Fruit fly (Drosophila melanogaster): ENCODE data around the gene CG4297.
A peak's percentile ranks its signal among the peaks of the same experiment; 100 is the strongest.

CG4297 gene

dm6 chr2L:414593-415399 lies 57.2 kb downstream of the CG4297 start, which contains the start of the genes AP-2alpha and ebi (continued):
- TF ChIP-seq Hr4 (GFP tag; optimal IDR thresholded peaks at IDR 0.05) = peak; percentile 88
- TF ChIP-seq Lpt (GFP tag; optimal IDR thresholded peaks at IDR 0.05) = peak; percentile 72
- TF ChIP-seq CG10631 (GFP tag; optimal IDR thresholded peaks at IDR 0.05) = peak; percentile 88
- peak; percentile 83 for TF ChIP-seq CG8119 (GFP tag; IDR thresholded peaks at IDR 0.05)
- peak; percentile 58; the same call in 1 of the 2 replicates for TF ChIP-seq CG11294 (GFP tag; IDR thresholded peaks at IDR 0.05)
- peak; percentile 94 for TF ChIP-seq lz (GFP tag; optimal IDR thresholded peaks at IDR 0.05)
- peak; percentile 88 for TF ChIP-seq Met (GFP tag; optimal IDR thresholded peaks at IDR 0.05)
- TF ChIP-seq CG3919 (GFP tag; optimal IDR thresholded peaks at IDR 0.05) = peak; percentile 82
- TF ChIP-seq CG16779 (tag; optimal IDR thresholded peaks at IDR 0.05) = no peak
- no peak for TF ChIP-seq CG4318 (GFP tag; optimal IDR thresholded peaks at IDR 0.05)
- TF ChIP-seq Blimp-1 (GFP tag; optimal IDR thresholded peaks at IDR 0.05) = peak; percentile 38
- peak; percentile 67 for TF ChIP-seq CG7368 (GFP tag; optimal IDR thresholded peaks at IDR 0.05)
- peak; percentile 77 for TF ChIP-seq CG6808 (GFP tag; optimal IDR thresholded peaks at IDR 0.05)
- peak; percentile 64 for TF ChIP-seq Gug (GFP tag; IDR thresholded peaks at IDR 0.05)
- TF ChIP-seq spab (GFP tag; optimal IDR thresholded peaks at IDR 0.05) = peak; percentile 48
- peak; percentile 89 for TF ChIP-seq Eip75B (GFP tag; optimal IDR thresholded peaks at IDR 0.05)
- TF ChIP-seq CG8319 (GFP tag; optimal IDR thresholded peaks at IDR 0.05) = peak; percentile 71
- peak; percentile 94 for TF ChIP-seq cyc (GFP tag; optimal IDR thresholded peaks at IDR 0.05)
- TF ChIP-seq Ets96B (tag; optimal IDR thresholded peaks at IDR 0.05) = peak; percentile 72
- TF ChIP-seq dac (GFP tag; optimal IDR thresholded peaks at IDR 0.05) = peak; percentile 86
- TF ChIP-seq Sox15 (GFP tag; optimal IDR thresholded peaks at IDR 0.05) = peak; percentile 92
- peak; percentile 85 for TF ChIP-seq acj6 (GFP tag; optimal IDR thresholded peaks at IDR 0.05)
- TF ChIP-seq svp (GFP tag) = peak; percentile 96
- peak; percentile 4 for TF ChIP-seq CG6854 (GFP tag; optimal IDR thresholded peaks at IDR 0.05)
- peak; percentile 78 for TF ChIP-seq CG8632 (GFP tag; optimal IDR thresholded peaks at IDR 0.05)
- TF ChIP-seq Smox (GFP tag; optimal IDR thresholded peaks at IDR 0.05) = no peak
- TF ChIP-seq OdsH (GFP tag; optimal IDR thresholded peaks at IDR 0.05) = peak; percentile 91
- peak; percentile 62 for TF ChIP-seq CG11762 (GFP tag; optimal IDR thresholded peaks at IDR 0.05; ENCODE audit: insufficient read depth)
- TF ChIP-seq CG15336 (GFP tag; IDR thresholded peaks at IDR 0.05) = peak; percentile 77

- TF ChIP-seq Smox (GFP tag; optimal IDR thresholded peaks at IDR 0.05) (no peak), CG6163 (GFP tag; IDR thresholded peaks at IDR 0.05) (0 out of 3 replicates have a peak, but pooled peaks have one; percentile 5), svp (GFP tag) (peak; percentile 94)
These were observed 58.1 kb downstream of the CG4297 start for dm6 chr2L:413894-414293.

dm6 chr2L:412931-413330 lies 59.1 kb downstream of the CG4297 start:
- TF ChIP-seq CG32006 (GFP tag; optimal IDR thresholded peaks at IDR 0.05) (no peak), CG3032 (tag; optimal IDR thresholded peaks at IDR 0.05) (peak; percentile 42), CG8119 (GFP tag; IDR thresholded peaks at IDR 0.05) (peak; percentile 70), Sox14 (GFP tag; optimal IDR thresholded peaks at IDR 0.05) (no peak), CG6854 (GFP tag; optimal IDR thresholded peaks at IDR 0.05) (no peak), CG11762 (GFP tag; optimal IDR thresholded peaks at IDR 0.05; ENCODE audit: insufficient read depth) (peak; percentile 26), Hr4 (GFP tag; optimal IDR thresholded peaks at IDR 0.05) (peak; percentile 81), CG11294 (GFP tag; IDR thresholded peaks at IDR 0.05) (peak; percentile 14; the same call in 1 of the 2 replicates), CG15336 (GFP tag; IDR thresholded peaks at IDR 0.05) (peak; percentile 66), fd59A (GFP tag; optimal IDR thresholded peaks at IDR 0.05) (peak; percentile 22), dac (GFP tag; optimal IDR thresholded peaks at IDR 0.05) (peak; percentile 3), Sox15 (GFP tag; optimal IDR thresholded peaks at IDR 0.05) (no peak), salr (GFP tag; optimal IDR thresholded peaks at IDR 0.05) (peak in 1 of 2 experiments; percentile 41)

All from whole organism, prepupa.